Fruit fly (Drosophila melanogaster) whole organism, wandering third instar larva: ENCODE measurements around the gene CG4613.

Experiments
- Sp1 ChIP-seq: fragments of 200-800 bp; sonication (Bioruptor generic); optimal IDR thresholded peaks from 3 replicates; lab custom pipeline; 2019; ENCODE audit warnings: missing biosample characterization, mild to moderate bottlenecking, missing genetic modification characterization, moderate library complexity
- br ChIP-seq: fragments of 200-800 bp; sonication (Bioruptor generic); optimal IDR thresholded peaks from 2 replicates; lab custom pipeline; 2016; ENCODE audit warnings: missing biosample characterization, missing genetic modification characterization

DNA sequence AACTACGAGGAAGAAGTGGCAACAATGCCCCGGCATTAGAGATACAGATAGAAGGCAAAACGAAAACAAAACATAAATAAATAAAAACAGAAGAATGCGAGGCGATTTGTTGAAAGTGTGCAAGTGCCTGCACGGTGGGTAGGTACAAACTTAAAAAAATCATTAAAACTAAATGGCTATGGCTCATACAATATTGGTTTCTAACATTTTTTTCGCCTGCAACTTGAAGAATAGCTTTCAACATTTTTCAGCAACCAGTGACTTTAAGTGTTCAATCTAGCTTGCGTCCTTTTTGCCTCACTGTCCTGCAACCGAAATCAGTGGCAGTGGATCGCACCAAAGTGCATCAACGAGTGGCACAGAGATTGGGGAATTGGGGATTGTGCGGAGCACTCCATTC, 38.5 kb downstream of the CG4613 start:
- TF ChIP-seq Sp1 (GFP tag; lab: Kevin White, UChicago) = no peak
- no peak for TF ChIP-seq br (GFP tag; lab: Kevin White, UChicago)
